Worm (Caenorhabditis elegans): ENCODE measurements around the gene klp-17.

Gene klp-17

DNA sequence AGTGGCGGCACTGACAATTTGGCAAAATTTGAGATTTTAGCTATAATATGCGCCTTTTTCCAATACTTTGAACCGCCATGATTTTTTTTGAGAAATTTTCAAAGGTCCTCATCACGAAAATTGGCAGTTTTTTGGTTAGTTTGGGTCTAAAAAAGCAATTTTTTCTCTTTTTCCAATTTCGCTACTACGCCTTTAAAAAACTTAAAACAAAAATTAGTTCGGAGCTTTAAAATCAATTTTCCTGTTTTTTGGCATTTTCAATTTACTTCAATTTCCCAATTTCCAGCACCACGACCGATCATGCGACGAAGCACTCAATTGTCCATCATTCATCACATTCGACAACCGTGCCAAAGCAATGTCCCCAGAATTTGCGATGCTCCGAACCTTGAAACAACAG, 29.9 kb upstream of the klp-17 start, which contains the start of gene B0334.5:
TSS of gene B0334.5 (plus strand) at position 301 of the 400 bp plus-strand sequence.
- TF ChIP-seq irx-1 (tag; optimal IDR thresholded peaks at IDR 0.05) = no peak
- no peak for TF ChIP-seq lin-15B (tag; optimal IDR thresholded peaks at IDR 0.05)
- TF ChIP-seq vab-15 (tag; optimal IDR thresholded peaks at IDR 0.05) = no peak
- TF ChIP-seq hlh-4 (tag; optimal IDR thresholded peaks at IDR 0.05) = no peak

ce11 chrII:11496767-11497166, 29.3 kb upstream of the klp-17 start, which contains the start of gene emc-5:
Gene emc-5 (plus strand): TSS chrII:11496780.
- TF ChIP-seq efl-1 (optimal IDR thresholded peaks at IDR 0.05) = peak; percentile 3 to 15
- TF ChIP-seq efl-1 (GFP tag; optimal IDR thresholded peaks at IDR 0.05 in 1 of 2) = no peak
- TF ChIP-seq mdl-1 (tag; optimal IDR thresholded peaks at IDR 0.05) = no peak
- TF ChIP-seq ces-1 (GFP tag; optimal IDR thresholded peaks at IDR 0.05) = no peak
- peak; percentile 14 for TF ChIP-seq lir-3 (tag; optimal IDR thresholded peaks at IDR 0.05; ENCODE audit: poor library complexity)
- peak; percentile 45 for TF ChIP-seq lin-14 (GFP tag; optimal IDR thresholded peaks at IDR 0.05)
- no peak for TF ChIP-seq isw-1 (GFP tag; IDR thresholded peaks at IDR 0.05)
- TF ChIP-seq lin-39 (tag; optimal IDR thresholded peaks at IDR 0.05) = peak; percentile 73
- peak; percentile 47 for TF ChIP-seq nhr-71 (tag; optimal IDR thresholded peaks at IDR 0.05)
- TF ChIP-seq ceh-90 (tag; optimal IDR thresholded peaks at IDR 0.05) = no peak
- no peak for TF ChIP-seq efl-3 (GFP tag; optimal IDR thresholded peaks at IDR 0.05)
- no peak for TF ChIP-seq unc-62 (GFP tag; optimal IDR thresholded peaks at IDR 0.05)
- peak; percentile 31 for TF ChIP-seq nhr-19 (GFP tag; conservative IDR thresholded peaks at IDR 0.05)
- TF ChIP-seq lsy-2 (tag; optimal IDR thresholded peaks at IDR 0.05) = peak in 1 of 2 experiments; percentile 42
- no peak for TF ChIP-seq dpl-1 (GFP tag; optimal IDR thresholded peaks at IDR 0.05)
- TF ChIP-seq irx-1 (tag; optimal IDR thresholded peaks at IDR 0.05) = no peak
- TF ChIP-seq rnt-1 (tag; optimal IDR thresholded peaks at IDR 0.05) = peak; percentile 75

DNA sequence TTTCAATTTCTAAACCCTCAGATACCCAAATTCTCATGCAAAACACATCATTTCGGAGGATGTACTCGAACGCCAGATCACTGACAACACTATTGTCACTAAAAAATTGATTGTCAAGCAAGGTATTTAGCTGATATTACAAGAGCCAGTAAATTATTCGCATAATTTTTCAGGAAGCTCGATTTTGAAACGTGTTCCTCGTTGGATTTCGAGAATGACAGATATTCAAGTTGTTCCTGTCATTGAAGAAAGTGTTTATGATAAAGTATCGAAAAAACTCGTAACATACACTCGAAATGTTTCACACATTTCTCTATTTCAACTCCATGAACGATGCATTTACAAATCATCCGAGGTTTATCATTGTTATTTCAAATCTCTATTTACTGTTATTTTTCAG, 28.4 kb upstream of the klp-17 start:
- no peak for TF ChIP-seq efl-1 (optimal IDR thresholded peaks at IDR 0.05)
- TF ChIP-seq efl-1 (GFP tag; optimal IDR thresholded peaks at IDR 0.05 in 1 of 2) = peak in 1 of 2 experiments; percentile 93
- no peak for TF ChIP-seq ets-5 (GFP tag; IDR thresholded peaks at IDR 0.05)

DNA sequence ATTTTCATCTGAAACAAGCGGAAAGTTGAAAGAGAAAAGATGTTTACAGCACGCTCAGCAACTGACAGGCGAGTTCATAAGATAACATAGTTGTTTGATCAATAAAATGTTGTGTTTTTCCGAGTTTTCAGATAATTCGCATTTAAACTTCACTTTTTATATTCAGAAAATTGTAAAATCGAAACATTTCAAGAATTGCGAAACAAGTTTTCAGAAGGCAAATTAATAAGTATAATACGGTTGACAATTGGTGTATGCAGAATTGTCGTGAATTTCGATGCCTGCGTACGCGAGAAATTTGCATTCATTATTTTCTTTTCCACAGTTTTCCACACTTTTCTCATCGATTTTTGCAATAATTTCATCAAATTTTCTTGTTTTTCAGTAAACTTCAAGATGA, 27.9 kb upstream of the klp-17 start, which contains the start of the genes ooc-3 and B0334.4:
TSS of gene ooc-3 (minus strand) at position 15 of the 400 bp plus-strand sequence.
TSS of gene B0334.4 (plus strand) at position 386 of the 400 bp plus-strand sequence.
- TF ChIP-seq lin-15B (tag; optimal IDR thresholded peaks at IDR 0.05) (no peak), skn-1 (tag; optimal IDR thresholded peaks at IDR 0.05) (peak; percentile 47), mep-1 (tag; optimal IDR thresholded peaks at IDR 0.05) (peak; percentile 29), ceh-82 (tag; optimal IDR thresholded peaks at IDR 0.05) (peak in 2 of 3 experiments; percentile 18 to 48), mef-2 (tag; optimal IDR thresholded peaks at IDR 0.05) (no peak), efl-1 (optimal IDR thresholded peaks at IDR 0.05) (peak; percentile 38 to 58), efl-1 (GFP tag; optimal IDR thresholded peaks at IDR 0.05 in 1 of 2) (peak; percentile 56 to 85), lin-14 (GFP tag; optimal IDR thresholded peaks at IDR 0.05) (peak; percentile 22), C04F5.9 (tag; optimal IDR thresholded peaks at IDR 0.05) (no peak), dpl-1 (GFP tag; optimal IDR thresholded peaks at IDR 0.05) (peak; percentile 14 to 67 (median 34)), hlh-4 (tag; optimal IDR thresholded peaks at IDR 0.05) (no peak), nhr-71 (tag; optimal IDR thresholded peaks at IDR 0.05) (peak; percentile 27), lsy-2 (tag; optimal IDR thresholded peaks at IDR 0.05) (peak; percentile 80 to 97), ceh-63 (GFP tag; optimal IDR thresholded peaks at IDR 0.05) (no peak), tbx-2 (tag; optimal IDR thresholded peaks at IDR 0.05) (no peak), nhr-47 (tag; optimal IDR thresholded peaks at IDR 0.05) (peak; percentile 32), snpc-4 (tag; optimal IDR thresholded peaks at IDR 0.05) (no peak), ets-5 (GFP tag; IDR thresholded peaks at IDR 0.05) (no peak), xbp-1 (tag; optimal IDR thresholded peaks at IDR 0.05) (no peak), aly-2 (tag; optimal IDR thresholded peaks at IDR 0.05) (peak; percentile 16), tlp-1 (tag; optimal IDR thresholded peaks at IDR 0.05) (no peak), blmp-1 (tag; optimal IDR thresholded peaks at IDR 0.05) (peak; percentile 6), egl-13 (tag; optimal IDR thresholded peaks at IDR 0.05) (no peak), nhr-237 (tag; optimal IDR thresholded peaks at IDR 0.05) (no peak), nhr-20 (tag; optimal IDR thresholded peaks at IDR 0.05) (no peak), nhr-85 (tag) (no peak), F16B12.6 (tag; optimal IDR thresholded peaks at IDR 0.05) (peak; percentile 81), sptf-1 (tag; optimal IDR thresholded peaks at IDR 0.05) (no peak), ceh-88 (GFP tag; IDR thresholded peaks at IDR 0.05) (no peak), lin-13 (GFP tag; optimal IDR thresholded peaks at IDR 0.05) (no peak), zip-4 (GFP tag; optimal IDR thresholded peaks at IDR 0.05) (peak; percentile 32), nhr-19 (GFP tag; conservative IDR thresholded peaks at IDR 0.05) (no peak), alr-1 (tag; optimal IDR thresholded peaks at IDR 0.05; ENCODE audit: borderline replicate concordance) (no peak), mab-9 (GFP tag; IDR thresholded peaks at IDR 0.05) (no peak), nhr-77 (tag; optimal IDR thresholded peaks at IDR 0.05) (no peak)

Data from whole organism, L1 larva.